Fruit fly (Drosophila melanogaster): ENCODE results near the gene sing.

The sing gene

DNA sequence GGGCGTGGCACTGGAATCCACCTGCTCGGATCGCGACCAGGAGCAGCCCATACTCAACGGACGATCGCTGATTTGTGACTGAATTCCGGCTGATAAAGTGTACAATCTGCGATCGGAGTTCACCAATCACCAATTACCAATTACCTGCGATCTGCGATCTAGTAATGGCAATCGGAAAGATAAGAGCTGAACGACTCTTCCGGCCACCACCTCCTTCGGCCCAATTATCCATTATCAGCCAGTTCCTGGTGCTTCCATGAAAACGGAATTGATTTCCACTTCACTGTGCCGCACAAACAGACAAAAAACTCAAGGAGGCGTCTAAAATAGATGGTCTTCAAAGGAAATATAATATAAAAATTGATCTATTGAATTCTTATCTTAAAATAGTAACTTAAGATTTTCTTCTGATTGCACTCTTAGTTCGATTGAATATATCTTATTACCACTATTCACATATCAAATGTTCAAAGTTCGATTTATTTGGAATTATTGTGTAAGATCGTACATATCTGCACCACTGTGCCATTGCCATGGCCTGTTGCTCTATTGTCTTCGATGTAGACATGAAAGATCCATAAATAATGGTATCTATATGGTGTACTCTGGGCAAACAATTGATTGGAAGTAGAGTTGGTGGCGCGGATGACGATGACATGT lies 14.6 kb upstream of the sing start, which contains the start of gene CG15865:
TSS of gene CG15865 (minus strand) at position 51 of the 660 bp plus-strand sequence.
- peak; percentile 3 for TF ChIP-seq Hr96 (GFP tag; optimal IDR thresholded peaks at IDR 0.05)
- TF ChIP-seq CG11617 (GFP tag; optimal IDR thresholded peaks at IDR 0.05): no peak
- TF ChIP-seq ovo (GFP tag; optimal IDR thresholded peaks at IDR 0.05): no peak

dm6 chrX:16669849-16670248 lies 9.2 kb upstream of the sing start:
- TF ChIP-seq cnc (optimal IDR thresholded peaks at IDR 0.05) (no peak), ovo (GFP tag; optimal IDR thresholded peaks at IDR 0.05) (no peak), CG1620 (GFP tag; optimal IDR thresholded peaks at IDR 0.05) (no peak), Hr96 (GFP tag; optimal IDR thresholded peaks at IDR 0.05) (no peak), kay (GFP tag; ENCODE audit: borderline replicate concordance) (no peak), Mnt (GFP tag; optimal IDR thresholded peaks at IDR 0.05) (no peak), Crg-1 (GFP tag; optimal IDR thresholded peaks at IDR 0.05) (no peak), CG7045 (GFP tag; optimal IDR thresholded peaks at IDR 0.05) (no peak), tj (GFP tag; optimal IDR thresholded peaks at IDR 0.05) (no peak), CG11617 (GFP tag; optimal IDR thresholded peaks at IDR 0.05) (no peak), CG33017 (tag; optimal IDR thresholded peaks at IDR 0.05) (no peak)

DNA sequence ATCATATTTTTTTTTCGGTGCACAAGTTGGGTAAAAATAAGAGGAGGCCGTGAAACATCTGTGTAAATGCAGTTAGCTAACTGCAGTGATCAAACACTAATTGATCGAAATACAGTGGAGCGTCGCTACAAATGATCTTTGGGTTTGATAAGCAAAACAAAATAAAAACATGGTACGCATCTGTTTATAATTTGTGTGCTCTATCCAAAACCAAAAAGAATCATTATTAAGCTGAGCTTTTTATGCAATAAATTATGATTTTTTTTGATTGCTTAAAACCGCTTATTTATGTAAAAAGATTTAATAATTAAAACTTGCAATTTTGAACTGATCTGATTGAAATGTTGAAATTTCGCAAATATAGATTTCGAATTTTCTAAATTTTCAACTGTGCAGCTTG lies 8.8 kb upstream of the sing start:
- TF ChIP-seq kay (GFP tag; ENCODE audit: borderline replicate concordance) (peak; percentile 28), cnc (optimal IDR thresholded peaks at IDR 0.05) (no peak)

- TF ChIP-seq CG12768 (GFP tag; optimal IDR thresholded peaks at IDR 0.05) (no peak), tj (GFP tag; optimal IDR thresholded peaks at IDR 0.05) (no peak), Hr96 (GFP tag; optimal IDR thresholded peaks at IDR 0.05) (no peak), CG7101 (tag; optimal IDR thresholded peaks at IDR 0.05) (no peak), pad (GFP tag; optimal IDR thresholded peaks at IDR 0.05) (peak; percentile 9), CG5204 (GFP tag; optimal IDR thresholded peaks at IDR 0.05) (no peak), cnc (optimal IDR thresholded peaks at IDR 0.05) (no peak), CG1620 (GFP tag; optimal IDR thresholded peaks at IDR 0.05) (no peak), CG7045 (GFP tag; optimal IDR thresholded peaks at IDR 0.05) (no peak), CG11617 (GFP tag; optimal IDR thresholded peaks at IDR 0.05) (no peak), CG33017 (tag; optimal IDR thresholded peaks at IDR 0.05) (no peak), Clk (GFP tag; optimal IDR thresholded peaks at IDR 0.05) (no peak), bab1 (GFP tag; optimal IDR thresholded peaks at IDR 0.05) (no peak), CG14711 (tag; optimal IDR thresholded peaks at IDR 0.05) (peak; percentile 39), ovo (GFP tag; optimal IDR thresholded peaks at IDR 0.05) (no peak), Crg-1 (GFP tag; optimal IDR thresholded peaks at IDR 0.05) (no peak)
Observed at dm6 chrX:16670691-16671481, 8.2 kb upstream of the sing start.

DNA sequence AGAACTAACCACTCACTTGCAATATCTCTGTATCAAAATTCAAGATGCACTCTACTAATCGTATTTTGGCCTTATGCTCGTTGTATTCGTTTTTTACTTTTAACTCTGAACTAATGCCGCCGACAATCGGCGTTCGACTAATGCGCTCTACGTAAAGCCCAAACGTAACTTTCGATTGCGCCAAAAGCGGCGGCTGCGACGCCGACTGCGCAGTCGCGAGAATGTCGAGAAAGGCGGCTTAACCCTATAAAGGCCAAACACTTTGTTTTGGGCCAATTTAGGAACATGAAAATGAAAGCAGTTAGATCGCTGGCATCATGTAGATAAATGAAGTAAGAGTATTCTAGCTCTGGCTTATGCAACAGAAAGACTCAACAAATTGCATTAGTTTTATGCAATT lies 6.2 kb upstream of the sing start:
- no peak for TF ChIP-seq kay (GFP tag; ENCODE audit: borderline replicate concordance)
- no peak for TF ChIP-seq pad (GFP tag; optimal IDR thresholded peaks at IDR 0.05)
- TF ChIP-seq CG7101 (tag; optimal IDR thresholded peaks at IDR 0.05): no peak
- no peak for TF ChIP-seq Crg-1 (GFP tag; optimal IDR thresholded peaks at IDR 0.05)
- TF ChIP-seq Clk (GFP tag; optimal IDR thresholded peaks at IDR 0.05): no peak
- no peak for TF ChIP-seq tj (GFP tag; optimal IDR thresholded peaks at IDR 0.05)
- no peak for TF ChIP-seq ovo (GFP tag; optimal IDR thresholded peaks at IDR 0.05)
- TF ChIP-seq CG1620 (GFP tag; optimal IDR thresholded peaks at IDR 0.05): no peak
- TF ChIP-seq cic (GFP tag; optimal IDR thresholded peaks at IDR 0.05): no peak
- no peak for TF ChIP-seq cnc (optimal IDR thresholded peaks at IDR 0.05)

DNA sequence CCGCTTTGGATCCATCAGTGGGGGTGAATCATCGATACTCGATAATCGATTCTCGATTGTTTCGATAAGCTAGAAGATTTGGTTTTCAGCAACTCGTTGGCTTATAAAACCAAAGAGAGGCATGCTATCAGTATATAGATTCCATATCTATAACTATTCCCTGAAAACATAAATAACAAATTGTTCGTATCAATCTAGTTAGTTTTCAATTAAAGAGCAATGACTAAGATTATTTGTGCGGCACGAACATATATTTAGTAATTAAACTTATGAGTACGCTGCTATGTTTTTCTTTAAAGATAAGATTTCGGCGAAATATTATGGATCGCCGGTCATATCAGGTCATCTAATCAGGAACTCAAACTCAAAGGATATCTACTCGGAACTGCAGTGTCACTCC lies 4.6 kb upstream of the sing start:
- TF ChIP-seq cic (GFP tag; optimal IDR thresholded peaks at IDR 0.05): no peak
- TF ChIP-seq Mnt (GFP tag; optimal IDR thresholded peaks at IDR 0.05): no peak
- TF ChIP-seq Clk (GFP tag; optimal IDR thresholded peaks at IDR 0.05): no peak

DNA sequence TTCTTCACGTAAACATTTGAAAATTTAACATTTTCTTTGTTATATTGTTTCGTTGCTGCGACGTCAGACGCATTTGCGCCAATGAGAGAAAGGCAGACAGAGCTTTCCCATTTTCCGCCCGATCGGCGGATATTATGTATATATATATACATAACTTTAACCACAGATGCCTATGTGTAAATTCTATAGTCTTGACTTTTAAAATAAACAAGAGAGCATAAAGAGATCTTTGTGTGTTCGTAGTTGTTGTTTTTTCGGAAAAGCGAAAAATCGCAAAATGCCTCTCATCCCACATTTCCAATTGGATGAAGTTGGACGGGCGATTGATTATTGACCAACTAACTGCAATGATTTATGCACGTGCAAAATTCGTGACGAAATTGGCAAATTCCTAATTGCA lies 2.4 kb upstream of the sing start, which contains the start of gene CG13012:
TSS of gene CG13012 (minus strand) at position 101 of the 400 bp plus-strand sequence.
- TF ChIP-seq Crg-1 (GFP tag; optimal IDR thresholded peaks at IDR 0.05) (no peak), cic (GFP tag; optimal IDR thresholded peaks at IDR 0.05) (no peak), CG12768 (GFP tag; optimal IDR thresholded peaks at IDR 0.05) (no peak), CG33017 (tag; optimal IDR thresholded peaks at IDR 0.05) (no peak), cnc (optimal IDR thresholded peaks at IDR 0.05) (no peak), CG1620 (GFP tag; optimal IDR thresholded peaks at IDR 0.05) (no peak), ovo (GFP tag; optimal IDR thresholded peaks at IDR 0.05) (no peak), CG14711 (tag; optimal IDR thresholded peaks at IDR 0.05) (no peak), pad (GFP tag; optimal IDR thresholded peaks at IDR 0.05) (no peak), toe (GFP tag; optimal IDR thresholded peaks at IDR 0.05) (no peak), Mnt (GFP tag; optimal IDR thresholded peaks at IDR 0.05) (no peak), tj (GFP tag; optimal IDR thresholded peaks at IDR 0.05) (no peak), bab1 (GFP tag; optimal IDR thresholded peaks at IDR 0.05) (no peak), CG5204 (GFP tag; optimal IDR thresholded peaks at IDR 0.05) (no peak), kay (GFP tag; ENCODE audit: borderline replicate concordance) (no peak), Hr96 (GFP tag; optimal IDR thresholded peaks at IDR 0.05) (no peak), CG7045 (GFP tag; optimal IDR thresholded peaks at IDR 0.05) (no peak), CG11617 (GFP tag; optimal IDR thresholded peaks at IDR 0.05) (no peak), Clk (GFP tag; optimal IDR thresholded peaks at IDR 0.05) (no peak)
